Worm (Caenorhabditis elegans) whole organism, midembryonic: ENCODE data around the gene oac-3.

Source experiments
- T22C8.4 ChIP-seq: fragments of 200-800 bp; sonication (Bioruptor generic); IDR thresholded peaks from 2 replicates; pipeline ENCODE4 v1.3.6; 2022; ENCODE audit warnings: missing genetic modification characterization, missing compliant biosample characterization
- cog-1 ChIP-seq: sonication (generic microtip); optimal IDR thresholded peaks from 2 replicates; lab custom pipeline; 2016; ENCODE audit warnings: missing genetic modification characterization, missing compliant biosample characterization
- flt-1 ChIP-seq: fragments of 200-800 bp; sonication (Bioruptor generic); IDR thresholded peaks from 2 replicates; pipeline ENCODE4 v1.3.6; 2022; ENCODE audit warnings: missing genetic modification characterization, missing compliant biosample characterization
- klf-2 ChIP-seq: fragments of 200-800 bp; sonication (Bioruptor generic); conservative IDR thresholded peaks from 2 replicates; pipeline ENCODE4 v1.3.6; 2022; ENCODE audit warnings: missing genetic modification reagents, missing genetic modification characterization, missing compliant biosample characterization
- med-1 ChIP-seq: sonication (generic microtip); optimal IDR thresholded peaks from 2 replicates; lab custom pipeline; 2017; ENCODE audit warnings: missing genetic modification characterization, mild to moderate bottlenecking, missing compliant biosample characterization, antibody characterized with exemption, missing genetic modification reagents; ENCODE audit not compliant: insufficient read depth
- ref-1 ChIP-seq: fragments of 200-800 bp; sonication (Bioruptor generic); conservative IDR thresholded peaks from 2 replicates; pipeline ENCODE4 v1.3.6; 2022; ENCODE audit warnings: missing genetic modification reagents, missing genetic modification characterization, missing compliant biosample characterization
- tab-1 ChIP-seq: fragments of 200-800 bp; sonication (Bioruptor generic); IDR thresholded peaks from 2 replicates; pipeline ENCODE4 v1.3.6; 2022; ENCODE audit warnings: missing genetic modification characterization, missing compliant biosample characterization
- ztf-23 ChIP-seq: fragments of 200-800 bp; sonication (Bioruptor generic); IDR thresholded peaks from 2 replicates; pipeline ENCODE4 v1.3.6; 2022; ENCODE audit warnings: missing genetic modification reagents, missing genetic modification characterization, missing compliant biosample characterization
- ztf-29 ChIP-seq: fragments of 200-800 bp; sonication (Bioruptor generic); IDR thresholded peaks from 2 replicates; pipeline ENCODE4 v1.3.6; 2022; ENCODE audit warnings: missing genetic modification reagents, missing genetic modification characterization, missing compliant biosample characterization

The oac-3 gene

ce11 chrV:13899213-13899612 lies at the start of gene oac-3:
oac-3 (plus strand) TSS chrV:13899513.
- TF ChIP-seq T22C8.4 (GFP tag; lab: Robert Waterston, UW) (no peak), flt-1 (GFP tag; lab: Robert Waterston, UW) (no peak), ztf-29 (GFP tag; lab: Robert Waterston, UW) (no peak), klf-2 (GFP tag; lab: Robert Waterston, UW) (no peak), tab-1 (GFP tag; lab: Robert Waterston, UW) (no peak), ref-1 (GFP tag; lab: Robert Waterston, UW) (no peak)

DNA sequence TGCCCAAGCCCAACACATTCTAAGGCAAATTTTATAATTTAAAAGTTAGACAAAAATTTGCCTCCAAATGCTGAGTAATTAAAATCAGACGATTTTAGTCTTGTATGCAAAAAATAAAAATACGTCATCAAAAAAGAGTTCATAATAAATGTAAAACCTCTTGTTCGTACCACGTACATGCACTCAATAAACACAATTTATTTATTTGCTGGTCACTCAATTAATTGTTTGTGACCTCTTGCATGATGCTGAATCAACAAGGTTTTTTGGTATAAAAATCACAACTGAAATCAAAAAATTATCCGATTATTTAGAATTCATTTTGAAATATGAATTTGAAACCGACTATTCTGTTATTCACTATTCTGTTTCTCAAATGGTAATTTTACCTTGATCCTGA lies 49.1 kb upstream of the oac-3 start, which contains the start of gene hpx-2:
Gene hpx-2, plus strand, starts transcription at position 301 of the 400 bp plus-strand sequence.
- TF ChIP-seq T22C8.4 (GFP tag; lab: Robert Waterston, UW) (no peak), flt-1 (GFP tag; lab: Robert Waterston, UW) (no peak), med-1 (GFP tag; lab: Kevin White, UChicago) (no peak), klf-2 (GFP tag; lab: Robert Waterston, UW) (no peak), ref-1 (GFP tag; lab: Robert Waterston, UW) (no peak), tab-1 (GFP tag; lab: Robert Waterston, UW) (no peak)

DNA sequence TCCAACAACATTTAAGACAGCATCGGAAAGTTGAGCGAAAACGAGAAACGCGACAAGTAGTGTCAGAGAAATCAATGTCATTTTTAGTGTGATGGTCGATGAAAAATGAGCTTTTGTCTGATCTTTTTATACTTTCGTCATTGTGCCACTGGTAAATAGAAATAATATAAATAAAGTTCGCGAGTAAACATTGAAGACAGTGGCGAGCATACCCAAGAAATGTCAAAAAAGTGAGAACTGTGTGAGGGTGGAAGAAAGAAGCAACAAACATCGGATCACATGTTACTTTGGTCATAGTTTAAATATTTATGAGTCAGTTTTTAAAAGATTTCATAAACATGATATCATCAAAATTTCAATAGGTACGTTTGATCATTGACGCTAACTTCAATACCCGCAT lies 45.0 kb upstream of the oac-3 start, which contains the start of gene ttr-21:
Gene ttr-21, minus strand, starts transcription at position 100 of the 400 bp plus-strand sequence.
- TF ChIP-seq ztf-23 (GFP tag; lab: Robert Waterston, UW) (no peak), cog-1 (tag; lab: Kevin White, UChicago) (no peak)

DNA sequence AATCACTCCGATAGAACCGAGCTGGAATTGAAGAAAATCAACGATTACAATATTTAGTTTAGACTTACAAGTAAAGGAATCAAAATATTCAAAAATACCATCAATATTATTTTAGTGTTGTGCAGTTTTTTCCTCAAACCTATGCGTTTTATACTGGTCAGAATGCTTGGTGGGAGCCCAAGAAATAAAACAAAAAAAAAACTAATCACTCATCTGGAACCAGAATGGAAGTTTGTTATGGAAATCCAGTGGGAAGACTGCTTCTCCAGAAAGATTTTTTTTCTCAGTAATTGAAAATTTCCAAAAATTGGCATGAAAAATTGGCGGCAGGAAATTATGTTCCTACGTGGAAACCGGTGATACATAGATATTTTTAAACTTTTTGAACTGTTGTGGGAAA lies 42.9 kb upstream of the oac-3 start, which contains the start of gene srx-134:
Gene srx-134, minus strand, starts transcription at position 101 of the 400 bp plus-strand sequence.
- TF ChIP-seq klf-2 (GFP tag; lab: Robert Waterston, UW) (no peak), ztf-23 (GFP tag; lab: Robert Waterston, UW) (no peak), ref-1 (GFP tag; lab: Robert Waterston, UW) (no peak), tab-1 (GFP tag; lab: Robert Waterston, UW) (no peak), ztf-29 (GFP tag; lab: Robert Waterston, UW) (no peak), T22C8.4 (GFP tag; lab: Robert Waterston, UW) (no peak), flt-1 (GFP tag; lab: Robert Waterston, UW) (no peak), cog-1 (tag; lab: Kevin White, UChicago) (no peak), med-1 (GFP tag; lab: Kevin White, UChicago) (no peak)

DNA sequence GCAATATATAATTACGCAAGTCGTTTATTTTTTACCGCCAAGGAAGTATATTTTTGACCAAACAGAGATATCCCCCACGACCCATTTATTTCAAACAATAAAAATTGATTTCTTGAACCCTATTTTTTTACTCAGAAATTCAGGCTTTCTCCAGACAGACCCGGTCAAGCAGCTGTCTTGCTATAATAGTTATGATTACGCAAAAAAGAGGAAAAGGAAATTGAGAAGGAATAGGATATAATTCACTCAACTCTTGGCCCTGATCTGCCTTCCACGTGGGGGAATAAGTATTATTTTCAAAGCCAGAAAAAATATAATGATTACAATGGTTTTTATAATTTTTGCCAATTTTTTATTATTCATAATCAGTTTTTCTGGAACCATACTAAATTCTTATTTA lies 42.2 kb upstream of the oac-3 start, which contains the start of gene srx-136:
Gene srx-136, plus strand, starts transcription at position 301 of the 400 bp plus-strand sequence.
- TF ChIP-seq klf-2 (GFP tag; lab: Robert Waterston, UW) (no peak), T22C8.4 (GFP tag; lab: Robert Waterston, UW) (no peak), med-1 (GFP tag; lab: Kevin White, UChicago) (no peak), flt-1 (GFP tag; lab: Robert Waterston, UW) (no peak), tab-1 (GFP tag; lab: Robert Waterston, UW) (no peak), ztf-29 (GFP tag; lab: Robert Waterston, UW) (no peak), cog-1 (tag; lab: Kevin White, UChicago) (no peak)

DNA sequence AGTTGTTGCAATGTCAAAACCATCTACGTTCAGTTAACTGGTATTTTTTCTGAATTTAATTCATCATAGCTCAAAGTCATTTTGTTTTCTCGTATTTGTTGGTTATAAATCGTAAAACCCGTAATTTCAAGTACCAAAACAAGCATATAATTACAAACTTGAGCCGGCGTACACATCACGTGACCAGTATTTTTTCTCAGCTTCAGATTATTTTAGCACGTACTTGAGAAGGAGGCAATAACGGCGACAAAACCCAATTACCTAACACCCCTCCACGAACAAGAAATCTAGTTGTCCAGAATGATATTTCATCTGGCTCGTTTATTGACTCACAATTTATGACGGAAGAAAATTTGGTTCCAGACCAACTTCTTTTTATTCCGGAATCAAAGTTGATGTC lies 40.4 kb upstream of the oac-3 start, which contains the start of gene srx-135:
Gene srx-135, plus strand, starts transcription at position 301 of the 400 bp plus-strand sequence.
- TF ChIP-seq cog-1 (tag; lab: Kevin White, UChicago) = no peak
- no peak for TF ChIP-seq flt-1 (GFP tag; lab: Robert Waterston, UW)
- TF ChIP-seq ztf-23 (GFP tag; lab: Robert Waterston, UW) = no peak
- TF ChIP-seq tab-1 (GFP tag; lab: Robert Waterston, UW) = no peak
- TF ChIP-seq med-1 (GFP tag; lab: Kevin White, UChicago) = no peak
- no peak for TF ChIP-seq ref-1 (GFP tag; lab: Robert Waterston, UW)
- no peak for TF ChIP-seq T22C8.4 (GFP tag; lab: Robert Waterston, UW)
- no peak for TF ChIP-seq klf-2 (GFP tag; lab: Robert Waterston, UW)

ce11 chrV:13862505-13862904 lies 36.8 kb upstream of the oac-3 start, which contains the start of gene srx-137:
srx-137 (plus strand) TSS chrV:13862805.
- TF ChIP-seq ztf-23 (GFP tag; lab: Robert Waterston, UW) (no peak), ztf-29 (GFP tag; lab: Robert Waterston, UW) (no peak), T22C8.4 (GFP tag; lab: Robert Waterston, UW) (no peak), tab-1 (GFP tag; lab: Robert Waterston, UW) (no peak), klf-2 (GFP tag; lab: Robert Waterston, UW) (no peak), cog-1 (tag; lab: Kevin White, UChicago) (no peak), flt-1 (GFP tag; lab: Robert Waterston, UW) (no peak), med-1 (GFP tag; lab: Kevin White, UChicago) (no peak)

DNA sequence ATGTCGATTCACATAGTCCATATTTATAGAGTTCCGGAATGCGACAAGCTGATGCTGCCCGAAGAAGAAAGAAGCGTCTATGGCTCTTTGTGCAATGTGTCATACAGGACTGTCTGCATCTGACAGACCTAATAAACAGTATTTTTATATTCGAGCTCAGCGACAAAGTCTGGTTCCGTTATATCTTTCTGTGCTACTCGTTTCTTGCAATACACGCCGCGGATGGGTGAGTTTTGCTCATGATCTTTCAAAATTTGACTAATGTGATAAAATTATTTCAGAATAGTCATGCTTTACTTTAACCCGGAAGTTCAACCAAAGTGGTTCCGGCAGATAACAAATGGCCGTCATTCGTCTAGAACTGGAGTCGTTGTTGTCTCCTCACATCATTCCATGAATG lies 35.6 kb upstream of the oac-3 start:
- TF ChIP-seq flt-1 (GFP tag; lab: Robert Waterston, UW) = no peak
- no peak for TF ChIP-seq T22C8.4 (GFP tag; lab: Robert Waterston, UW)
- TF ChIP-seq ztf-23 (GFP tag; lab: Robert Waterston, UW) = no peak

DNA sequence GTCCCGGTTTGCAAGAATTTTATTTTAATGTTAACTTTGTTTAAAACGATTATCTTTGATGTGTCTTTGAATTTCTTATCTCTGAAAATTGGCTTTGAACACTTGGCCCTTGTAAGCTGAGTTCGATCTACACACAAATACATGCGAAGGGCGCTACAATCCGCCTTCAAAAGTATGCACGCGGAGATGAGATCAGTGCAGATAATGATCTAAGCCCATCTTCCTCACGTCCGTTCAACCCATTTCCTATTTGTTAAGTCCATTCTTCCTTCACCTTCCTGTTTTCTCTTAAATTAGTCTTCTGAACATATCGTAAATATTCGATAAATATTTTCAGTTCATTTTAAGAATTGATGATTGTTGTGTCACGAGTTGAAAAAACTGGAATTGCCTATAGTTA lies 33.0 kb upstream of the oac-3 start, which contains the start of gene nhr-175:
Gene nhr-175, plus strand, starts transcription at position 339 of the 400 bp plus-strand sequence.
- TF ChIP-seq T22C8.4 (GFP tag; lab: Robert Waterston, UW) = no peak
- TF ChIP-seq ref-1 (GFP tag; lab: Robert Waterston, UW) = no peak
- TF ChIP-seq tab-1 (GFP tag; lab: Robert Waterston, UW) = no peak
- TF ChIP-seq ztf-23 (GFP tag; lab: Robert Waterston, UW) = no peak
- no peak for TF ChIP-seq med-1 (GFP tag; lab: Kevin White, UChicago)
- no peak for TF ChIP-seq klf-2 (GFP tag; lab: Robert Waterston, UW)
- TF ChIP-seq ztf-29 (GFP tag; lab: Robert Waterston, UW) = no peak
- no peak for TF ChIP-seq cog-1 (tag; lab: Kevin White, UChicago)
- no peak for TF ChIP-seq flt-1 (GFP tag; lab: Robert Waterston, UW)
